Fruit fly (Drosophila melanogaster) whole organism, embryonic: ENCODE data around the gene ND-18.

ENCODE experiments used
- ATbp ChIP-seq: fragments of 200-800 bp; sonication (Bioruptor generic); optimal IDR thresholded peaks from 2 replicates; lab custom pipeline; 2017; ENCODE audit warnings: missing biosample characterization, mild to moderate bottlenecking, missing genetic modification characterization, missing genetic modification reagents
- BtbVII ChIP-seq: fragments of 200-800 bp; sonication (Bioruptor generic); optimal IDR thresholded peaks from 3 replicates; lab custom pipeline; 2017; ENCODE audit warnings: missing biosample characterization, mild to moderate bottlenecking, missing genetic modification characterization
- CG10147 ChIP-seq: fragments of 200-800 bp; sonication (Bioruptor generic); optimal IDR thresholded peaks from 2 replicates; lab custom pipeline; 2019; ENCODE audit warnings: missing biosample characterization, mild to moderate bottlenecking, missing genetic modification characterization, moderate library complexity
- CG11247 ChIP-seq: fragments of 200-800 bp; sonication (Bioruptor generic); IDR thresholded peaks from 2 replicates; pipeline ENCODE4 v1.3.6; 2022; ENCODE audit warnings: missing biosample characterization, missing genetic modification characterization
- CG11696 ChIP-seq: fragments of 200-800 bp; sonication (Bioruptor generic); IDR thresholded peaks from 2 replicates; pipeline ENCODE4 v1.3.6; 2022; ENCODE audit warnings: missing biosample characterization, missing genetic modification characterization
- CG11723 ChIP-seq: fragments of 200-800 bp; sonication (Bioruptor generic); optimal IDR thresholded peaks from 2 replicates; lab custom pipeline; 2017; ENCODE audit warnings: missing biosample characterization, mild to moderate bottlenecking, missing genetic modification characterization
- CG13123 ChIP-seq: fragments of 200-800 bp; sonication (Bioruptor generic); optimal IDR thresholded peaks from 2 replicates; lab custom pipeline; 2016; ENCODE audit warnings: missing biosample characterization, missing genetic modification characterization
- CG14050 ChIP-seq: fragments of 200-800 bp; sonication (Bioruptor generic); IDR thresholded peaks from 3 replicates; pipeline ENCODE4 v1.3.6; 2022; ENCODE audit warnings: missing biosample characterization, missing genetic modification characterization
- CG15601 ChIP-seq: fragments of 200-800 bp; sonication (Bioruptor generic); optimal IDR thresholded peaks from 3 replicates; lab custom pipeline; 2019; ENCODE audit warnings: missing biosample characterization, mild to moderate bottlenecking, missing genetic modification characterization, moderate library complexity
- CG1603 ChIP-seq: fragments of 200-800 bp; sonication (Bioruptor generic); optimal IDR thresholded peaks from 2 replicates; lab custom pipeline; 2019; ENCODE audit warnings: missing biosample characterization, mild to moderate bottlenecking, missing genetic modification characterization, moderate library complexity
- CG16779 ChIP-seq: fragments of 200-800 bp; sonication (Bioruptor generic); IDR thresholded peaks from 2 replicates; pipeline ENCODE4 v1.3.6; 2022; ENCODE audit warnings: missing biosample characterization, missing genetic modification characterization
- CG17359 ChIP-seq: fragments of 200-800 bp; sonication (Bioruptor generic); optimal IDR thresholded peaks from 3 replicates; lab custom pipeline; 2018; ENCODE audit warnings: missing biosample characterization, mild to moderate bottlenecking, missing genetic modification characterization, moderate library complexity
- CG17361 ChIP-seq: fragments of 200-800 bp; sonication (Bioruptor generic); IDR thresholded peaks from 3 replicates; pipeline ENCODE4 v1.3.6; 2022; ENCODE audit warnings: missing biosample characterization, missing genetic modification characterization
- CG17385 ChIP-seq: fragments of 200-800 bp; sonication (Bioruptor generic); optimal IDR thresholded peaks from 3 replicates; lab custom pipeline; 2018; ENCODE audit warnings: missing biosample characterization, mild to moderate bottlenecking, missing genetic modification characterization
- CG17802 ChIP-seq: fragments of 200-800 bp; sonication (Bioruptor generic); optimal IDR thresholded peaks from 2 replicates; lab custom pipeline; 2018; ENCODE audit warnings: missing biosample characterization, mild to moderate bottlenecking, missing genetic modification characterization, moderate library complexity
- CG2678 ChIP-seq: fragments of 200-800 bp; sonication (Bioruptor generic); optimal IDR thresholded peaks from 3 replicates; lab custom pipeline; 2019; ENCODE audit warnings: missing biosample characterization, mild to moderate bottlenecking, missing genetic modification characterization, moderate library complexity
- CG4404 ChIP-seq: fragments of 200-800 bp; sonication (Bioruptor generic); IDR thresholded peaks from 2 replicates; pipeline ENCODE4 v1.3.6; 2022; ENCODE audit warnings: missing biosample characterization, missing genetic modification characterization
- CG4424 ChIP-seq: fragments of 200-800 bp; sonication (Bioruptor generic); optimal IDR thresholded peaks from 3 replicates; lab custom pipeline; 2016; ENCODE audit warnings: missing biosample characterization, missing genetic modification characterization
- CG6175 ChIP-seq: fragments of 200-800 bp; sonication (Bioruptor generic); IDR thresholded peaks from 3 replicates; pipeline ENCODE4 v1.3.6; 2022; ENCODE audit warnings: missing biosample characterization, missing genetic modification characterization
- CG6272 ChIP-seq: fragments of 200-800 bp; sonication (Bioruptor generic); IDR thresholded peaks from 2 replicates; pipeline ENCODE4 v1.3.6; 2022; ENCODE audit warnings: missing biosample characterization, missing genetic modification characterization
- CG7928 ChIP-seq: fragments of 200-800 bp; sonication (Bioruptor generic); optimal IDR thresholded peaks from 2 replicates; lab custom pipeline; 2017; ENCODE audit warnings: missing biosample characterization, mild to moderate bottlenecking, missing genetic modification characterization
- CG8388 ChIP-seq: fragments of 200-800 bp; sonication (Bioruptor generic); optimal IDR thresholded peaks from 2 replicates; lab custom pipeline; 2019; ENCODE audit warnings: missing biosample characterization, mild to moderate bottlenecking, missing genetic modification characterization, moderate library complexity
- CG8478 ChIP-seq: fragments of >200 bp; optimal IDR thresholded peaks from 2 replicates; lab custom pipeline; 2018
- CG9727 ChIP-seq: fragments of 200-800 bp; sonication (Bioruptor generic); optimal IDR thresholded peaks from 3 replicates; lab custom pipeline; 2017; ENCODE audit warnings: missing biosample characterization, mild to moderate bottlenecking, missing genetic modification characterization
- E2f1 ChIP-seq: fragments of 200-800 bp; sonication (Bioruptor generic); IDR thresholded peaks from 2 replicates; pipeline ENCODE4 v1.3.6; 2022; ENCODE audit warnings: missing biosample characterization, missing genetic modification characterization
- E2f2 ChIP-seq: fragments of 200-800 bp; sonication (Bioruptor generic); IDR thresholded peaks from 2 replicates; pipeline ENCODE4 v1.3.6; 2022; ENCODE audit warnings: missing biosample characterization, missing genetic modification characterization
- MBD-R2 ChIP-seq: fragments of 200-800 bp; sonication (Bioruptor generic); IDR thresholded peaks from 2 replicates; pipeline ENCODE4 v1.3.6; 2022; ENCODE audit warnings: missing biosample characterization, missing genetic modification characterization
- Meics ChIP-seq: fragments of 200-800 bp; sonication (Bioruptor generic); optimal IDR thresholded peaks from 2 replicates; lab custom pipeline; 2017; ENCODE audit warnings: missing biosample characterization, mild to moderate bottlenecking, missing genetic modification characterization
- Nf-YB ChIP-seq: fragments of 200-800 bp; sonication (Bioruptor generic); optimal IDR thresholded peaks from 3 replicates; lab custom pipeline; 2019; ENCODE audit warnings: missing biosample characterization, mild to moderate bottlenecking, missing genetic modification characterization, moderate library complexity
- Ssrp ChIP-seq: fragments of 200-800 bp; sonication (Bioruptor generic); optimal IDR thresholded peaks from 2 replicates; lab custom pipeline; 2018; ENCODE audit warnings: missing biosample characterization, mild to moderate bottlenecking, missing genetic modification characterization, moderate library complexity
- Stat92E ChIP-seq, 3 experiments: fragments of >200 bp in 2 of 3; fragments of 200-800 bp in 1 of 3; sonication (Bioruptor generic) in 1 of 3; optimal IDR thresholded peaks; 2 replicates each; lab custom pipeline; 2017 to 2019; ENCODE audit warnings: missing biosample characterization in 3 of 3, missing genetic modification characterization in 3 of 3, mild to moderate bottlenecking in 1 of 3, moderate library complexity in 1 of 3
- Usf ChIP-seq: fragments of 200-800 bp; sonication (Bioruptor generic); optimal IDR thresholded peaks from 2 replicates; lab custom pipeline; 2017; ENCODE audit warnings: missing genotype, missing biosample characterization, missing genetic modification characterization
- ap ChIP-seq: fragments of 200-800 bp; sonication (Bioruptor generic); IDR thresholded peaks from 2 replicates; pipeline ENCODE4 v1.3.6; 2022; ENCODE audit warnings: missing biosample characterization, missing genetic modification characterization
- ato ChIP-seq: fragments of 200-800 bp; sonication (Bioruptor generic); IDR thresholded peaks from 2 replicates; pipeline ENCODE4 v1.3.6; 2022; ENCODE audit warnings: missing biosample characterization, missing genetic modification characterization; ENCODE audit not compliant: partially characterized antibody
- bowl ChIP-seq: fragments of 200-800 bp; sonication (Bioruptor generic); IDR thresholded peaks from 2 replicates; pipeline ENCODE4 v1.3.6; 2022; ENCODE audit warnings: missing biosample characterization, missing genetic modification characterization
- danr ChIP-seq: fragments of 200-800 bp; sonication (Bioruptor generic); IDR thresholded peaks from 2 replicates; pipeline ENCODE4 v1.3.6; 2022; ENCODE audit warnings: missing biosample characterization, missing genetic modification characterization
- disco-r ChIP-seq: fragments of 200-800 bp; sonication (Bioruptor generic); optimal IDR thresholded peaks from 2 replicates; lab custom pipeline; 2016; ENCODE audit warnings: missing biosample characterization, missing genetic modification characterization
- dpn ChIP-seq, 2 experiments: fragments of 200-800 bp; sonication (Bioruptor generic); optimal IDR thresholded peaks; 3 replicates each; lab custom pipeline; 2016; ENCODE audit warnings: missing biosample characterization in 2 of 2, missing genetic modification characterization in 2 of 2
- gcm2 ChIP-seq: fragments of 200-800 bp; sonication (Bioruptor generic); optimal IDR thresholded peaks from 2 replicates; lab custom pipeline; 2016; ENCODE audit warnings: missing biosample characterization, missing genetic modification characterization
- insv ChIP-seq, 2 experiments: fragments of 200-800 bp; sonication (Bioruptor generic); optimal IDR thresholded peaks; 3 replicates each; lab custom pipeline; 2016 to 2018; ENCODE audit warnings: missing biosample characterization in 2 of 2, missing genetic modification characterization in 2 of 2
- kay ChIP-seq: fragments of 200-800 bp; sonication (Bioruptor generic); optimal IDR thresholded peaks from 2 replicates; lab custom pipeline; 2016; ENCODE audit warnings: missing biosample characterization, missing genetic modification characterization
- knrl ChIP-seq: fragments of 200-800 bp; sonication (Bioruptor generic); IDR thresholded peaks from 3 replicates; pipeline ENCODE4 v1.3.6; 2022; ENCODE audit warnings: missing biosample characterization, missing genetic modification characterization; ENCODE audit not compliant: partially characterized antibody
- p53 ChIP-seq: fragments of 200-800 bp; sonication (Bioruptor generic); optimal IDR thresholded peaks from 2 replicates; lab custom pipeline; 2016; ENCODE audit warnings: missing biosample characterization, missing genetic modification characterization
- repo ChIP-seq: fragments of 200-800 bp; sonication (Bioruptor generic); optimal IDR thresholded peaks from 2 replicates; lab custom pipeline; 2016; ENCODE audit warnings: missing biosample characterization, missing genetic modification characterization
- sc ChIP-seq, 3 experiments: fragments of >200 bp in 2 of 3; fragments of 200-800 bp in 1 of 3; sonication (Bioruptor generic) in 1 of 3; optimal IDR thresholded peaks; 2 replicates in 2 of 3; 3 replicates in 1 of 3; lab custom pipeline; 2017; ENCODE audit warnings: mild to moderate bottlenecking in 1 of 3, missing biosample characterization in 1 of 3, missing genetic modification characterization in 1 of 3, missing genetic modification reagents in 1 of 3
- sens ChIP-seq: fragments of 200-800 bp; sonication (Bioruptor generic); peaks from one replicate; lab custom pipeline; 2016; ENCODE audit warnings: missing biosample characterization, missing genetic modification characterization
- so ChIP-seq: fragments of 200-800 bp; sonication (Bioruptor generic); IDR thresholded peaks from 3 replicates; pipeline ENCODE4 v1.3.6; 2022; ENCODE audit warnings: missing biosample characterization, missing genetic modification characterization
- sr ChIP-seq: fragments of 200-800 bp; sonication (Bioruptor generic); IDR thresholded peaks from 3 replicates; pipeline ENCODE4 v1.3.6; 2022; ENCODE audit warnings: missing biosample characterization, missing genetic modification characterization
- stc ChIP-seq: fragments of 200-800 bp; sonication (Bioruptor generic); IDR thresholded peaks from 2 replicates; pipeline ENCODE4 v1.3.6; 2022; ENCODE audit warnings: missing biosample characterization, missing genetic modification characterization
- sug ChIP-seq: fragments of 200-800 bp; optimal IDR thresholded peaks from 2 replicates; lab custom pipeline; 2019; ENCODE audit warnings: missing biosample characterization, mild to moderate bottlenecking, missing genetic modification characterization, moderate library complexity
- tgo ChIP-seq: fragments of 200-800 bp; sonication (Bioruptor generic); IDR thresholded peaks from 3 replicates; pipeline ENCODE4 v1.3.6; 2022; ENCODE audit warnings: missing biosample characterization, missing genetic modification characterization
- unc-4 ChIP-seq: fragments of 200-800 bp; sonication (Bioruptor generic); IDR thresholded peaks from 2 replicates; pipeline ENCODE4 v1.3.6; 2022; ENCODE audit warnings: missing biosample characterization, missing genetic modification characterization; ENCODE audit not compliant: partially characterized antibody

The ND-18 gene

DNA sequence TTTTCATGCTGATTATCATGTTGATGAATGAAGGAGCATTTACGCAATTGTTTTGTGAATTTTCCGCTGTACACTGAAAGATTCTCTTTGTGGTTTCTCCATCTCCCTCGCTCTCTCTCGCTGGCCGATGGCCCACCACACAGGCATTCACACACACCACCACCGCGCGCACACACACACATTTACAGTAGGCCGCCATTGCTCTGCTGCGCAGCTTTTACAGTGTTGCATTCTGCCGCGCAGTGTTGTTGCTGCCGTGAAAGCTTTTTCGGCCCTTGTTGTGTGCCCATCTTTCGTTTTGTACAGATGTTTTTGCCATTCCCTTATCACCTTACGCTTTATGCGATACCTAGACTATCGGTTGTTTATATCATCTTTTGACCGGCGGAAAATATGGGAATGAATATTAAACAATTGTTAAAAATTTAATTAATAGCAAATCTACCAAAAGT is 4.6 kb downstream of the ND-18 start (continued):
- TF ChIP-seq sr, result no peak
- no peak for TF ChIP-seq Nf-YB (GFP tag; lab: Kevin White, UChicago)
- peak; percentile 80 for TF ChIP-seq unc-4 (GFP tag; lab: Robert Waterston, UW)
- peak; percentile 68 for TF ChIP-seq knrl (GFP tag; lab: Robert Waterston, UW)
- TF ChIP-seq ap (GFP tag; lab: Robert Waterston, UW), result no peak
- TF ChIP-seq E2f2 (GFP tag; lab: Robert Waterston, UW), result no peak
- no peak for TF ChIP-seq CG17359 (tag; lab: Kevin White, UChicago)
- TF ChIP-seq insv (GFP tag; optimal IDR thresholded peaks at IDR 0.05; lab: Kevin White, UChicago), result no peak
- no peak for TF ChIP-seq CG17385 (GFP tag; lab: Kevin White, UChicago)
- TF ChIP-seq CG13123 (GFP tag; lab: Kevin White, UChicago), result no peak
- no peak for TF ChIP-seq so (GFP tag; lab: Robert Waterston, UW)
- no peak for TF ChIP-seq sc (optimal IDR thresholded peaks at IDR 0.05; lab: Kevin White, UChicago)
- no peak for TF ChIP-seq sc (GFP tag; optimal IDR thresholded peaks at IDR 0.05; lab: Kevin White, UChicago)
- TF ChIP-seq CG15601 (tag; lab: Kevin White, UChicago), result no peak
- TF ChIP-seq disco-r (GFP tag; lab: Kevin White, UChicago), result no peak
- no peak for TF ChIP-seq CG10147 (GFP tag; lab: Kevin White, UChicago)
- no peak for TF ChIP-seq ATbp (GFP tag; lab: Kevin White, UChicago)
- no peak for TF ChIP-seq CG16779 (GFP tag; lab: Robert Waterston, UW)
- no peak for TF ChIP-seq CG11723 (GFP tag; lab: Kevin White, UChicago)
- no peak for TF ChIP-seq CG8388
- TF ChIP-seq CG6272 (GFP tag; lab: Robert Waterston, UW), result no peak
- no peak for TF ChIP-seq tgo
- peak; percentile 21; the same call in 1 of the 2 replicates for TF ChIP-seq MBD-R2
- TF ChIP-seq CG4424 (GFP tag; lab: Kevin White, UChicago), result no peak
- TF ChIP-seq repo, result no peak
- TF ChIP-seq CG17361 (GFP tag; lab: Robert Waterston, UW), result no peak
- no peak for TF ChIP-seq CG11696 (GFP tag; lab: Robert Waterston, UW)
- TF ChIP-seq Ssrp, result no peak
- no peak for TF ChIP-seq bowl (GFP tag; lab: Robert Waterston, UW)
- TF ChIP-seq BtbVII (GFP tag; lab: Kevin White, UChicago), result no peak
- peak; percentile 50; the same call in 1 of the 2 replicates for TF ChIP-seq ato
- TF ChIP-seq sens, result peak; percentile 82
- no peak for TF ChIP-seq p53 (GFP tag; lab: Kevin White, UChicago)
- no peak for TF ChIP-seq Usf (GFP tag; lab: Kevin White, UChicago)
- TF ChIP-seq CG9727 (GFP tag; lab: Kevin White, UChicago), result no peak
- no peak for TF ChIP-seq kay (GFP tag; lab: Kevin White, UChicago)
- peak; percentile 47 for TF ChIP-seq sug (tag; lab: Kevin White, UChicago)
- TF ChIP-seq CG4404 (GFP tag; lab: Robert Waterston, UW), result no peak
- TF ChIP-seq dpn (GFP tag; optimal IDR thresholded peaks at IDR 0.05; lab: Kevin White, UChicago), result no peak
- TF ChIP-seq Meics (GFP tag; lab: Kevin White, UChicago), result peak; percentile 5
- no peak for TF ChIP-seq CG11247 (GFP tag; lab: Robert Waterston, UW)
- TF ChIP-seq CG6175 (GFP tag; lab: Robert Waterston, UW), result no peak
- no peak for TF ChIP-seq CG14050 (GFP tag; lab: Robert Waterston, UW)
- TF ChIP-seq CG1603 (tag; lab: Kevin White, UChicago), result peak; percentile 29
- no peak for TF ChIP-seq CG17802 (tag; lab: Kevin White, UChicago)
- TF ChIP-seq CG2678 (tag; lab: Kevin White, UChicago), result no peak
- TF ChIP-seq Stat92E (GFP tag; optimal IDR thresholded peaks at IDR 0.05; lab: Kevin White, UChicago), result no peak
- no peak for TF ChIP-seq danr
- no peak for TF ChIP-seq gcm2 (GFP tag; lab: Kevin White, UChicago)
- TF ChIP-seq stc (GFP tag; lab: Robert Waterston, UW), result no peak
- TF ChIP-seq CG7928 (GFP tag; lab: Kevin White, UChicago), result no peak
- no peak for TF ChIP-seq E2f1 (GFP tag; lab: Robert Waterston, UW)
- TF ChIP-seq CG8478 (lab: Kevin White, UChicago), result peak; percentile 91
